Fruit fly (Drosophila melanogaster) whole organism, wandering third instar larva: ENCODE results near the gene cry.

ENCODE experiments used
- Mio ChIP-seq: sonication (Bioruptor generic); optimal IDR thresholded peaks from 2 replicates; lab custom pipeline; 2016; ENCODE audit warnings: missing biosample characterization, missing genetic modification characterization
- OdsH ChIP-seq: fragments of 200-800 bp; sonication (Bioruptor generic); optimal IDR thresholded peaks from 2 replicates; lab custom pipeline; 2016; ENCODE audit warnings: missing biosample characterization, mild to moderate bottlenecking, missing genetic modification characterization
- Sp1 ChIP-seq: fragments of 200-800 bp; sonication (Bioruptor generic); optimal IDR thresholded peaks from 3 replicates; lab custom pipeline; 2019; ENCODE audit warnings: missing biosample characterization, mild to moderate bottlenecking, missing genetic modification characterization, moderate library complexity
- foxo ChIP-seq, 2 experiments: fragments of 200-800 bp; sonication (Bioruptor generic); optimal IDR thresholded peaks; 2 replicates in 1 of 2; 3 replicates in 1 of 2; lab custom pipeline; 2016 to 2017; ENCODE audit warnings: missing biosample characterization in 2 of 2, missing genetic modification characterization in 2 of 2
- psq ChIP-seq: fragments of 200-800 bp; sonication (Bioruptor generic); optimal IDR thresholded peaks from 3 replicates; lab custom pipeline; 2017; ENCODE audit warnings: missing biosample characterization, mild to moderate bottlenecking, missing genetic modification characterization, moderate library complexity

DNA sequence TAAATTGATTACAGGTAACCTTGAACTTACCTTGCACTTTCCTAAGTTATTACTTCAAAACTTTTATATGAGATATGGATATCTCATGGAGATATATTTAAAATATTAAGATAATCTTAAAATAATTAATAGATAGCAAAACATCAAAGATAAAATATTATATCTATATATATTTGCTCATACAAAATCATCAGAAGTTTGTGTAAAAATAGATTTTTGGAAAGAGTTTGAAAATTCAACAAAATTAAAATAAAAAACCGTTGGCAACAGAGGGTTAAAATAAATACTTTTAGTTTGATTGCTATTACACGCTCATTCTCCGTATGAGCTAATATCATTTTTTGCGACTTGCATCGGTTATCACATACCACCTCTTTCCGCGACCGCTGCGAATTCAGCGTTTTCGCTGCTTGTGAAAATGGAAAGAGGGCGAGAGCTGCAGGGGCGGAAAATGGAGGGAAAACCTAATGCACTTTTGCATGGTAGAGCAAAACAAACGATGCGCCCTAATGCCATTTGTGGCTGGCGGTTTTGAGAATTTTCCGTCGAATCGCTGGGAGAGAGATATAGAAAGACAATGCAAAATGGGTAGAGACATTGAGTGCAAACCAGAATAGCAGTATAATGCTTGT, 707 bp downstream of the cry start:
- no peak for TF ChIP-seq foxo (GFP tag; optimal IDR thresholded peaks at IDR 0.05; lab: Kevin White, UChicago)
- no peak for TF ChIP-seq psq (GFP tag; lab: Kevin White, UChicago)
- TF ChIP-seq OdsH (GFP tag; lab: Kevin White, UChicago): no peak
- no peak for TF ChIP-seq Mio (GFP tag; lab: Kevin White, UChicago)
- TF ChIP-seq Sp1 (GFP tag; lab: Kevin White, UChicago): no peak
